Worm (Caenorhabditis elegans): ENCODE results near the gene zim-1.
A peak's percentile ranks its signal among the peaks of the same experiment; 100 is the strongest.

The zim-1 gene

DNA sequence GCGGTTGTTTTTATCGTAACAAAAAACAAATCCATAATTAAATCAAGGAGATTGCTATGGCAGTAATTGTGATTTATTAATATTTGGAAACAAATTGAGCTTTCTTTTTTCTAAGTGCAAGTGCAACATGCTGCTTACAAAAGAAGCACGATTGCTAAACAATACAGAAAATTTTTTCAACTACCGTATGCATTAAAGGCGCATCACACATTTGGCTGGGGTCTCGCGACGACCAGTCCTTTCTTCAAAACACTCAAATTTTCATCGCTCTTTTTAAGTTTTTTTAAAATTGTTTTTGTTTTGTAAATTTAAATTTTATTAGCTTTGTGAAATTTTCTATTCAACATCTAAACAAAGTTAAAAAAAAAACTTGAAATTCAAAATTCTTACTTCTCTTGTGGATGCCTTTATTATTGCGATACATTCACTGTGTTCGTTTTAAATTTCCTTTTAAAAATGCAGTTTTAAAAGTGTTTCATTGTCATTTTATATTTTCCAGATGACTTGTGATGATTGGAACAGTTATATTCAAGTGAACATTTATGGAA, at the start of gene zim-1:
Gene zim-1 (plus strand): TSS at position 498 of the 548 bp plus-strand sequence.
- TF ChIP-seq F13C5.2 (tag; optimal IDR thresholded peaks at IDR 0.05): no peak
- TF ChIP-seq hmg-4 (GFP tag; optimal IDR thresholded peaks at IDR 0.05): no peak
- TF ChIP-seq aly-1 (tag; optimal IDR thresholded peaks at IDR 0.05): no peak
- TF ChIP-seq pes-1 (GFP tag; IDR thresholded peaks at IDR 0.05): no peak
- no peak for TF ChIP-seq tra-4 (tag; optimal IDR thresholded peaks at IDR 0.05)
- no peak for TF ChIP-seq ceh-13 (GFP tag; optimal IDR thresholded peaks at IDR 0.05)
- no peak for TF ChIP-seq sea-1 (GFP tag; conservative IDR thresholded peaks at IDR 0.05)
- no peak for TF ChIP-seq flt-1 (GFP tag; IDR thresholded peaks at IDR 0.05)
- TF ChIP-seq scrt-1 (GFP tag; IDR thresholded peaks at IDR 0.05): no peak
- TF ChIP-seq hnd-1 (tag; optimal IDR thresholded peaks at IDR 0.05): no peak
- no peak for TF ChIP-seq ama-1 (optimal IDR thresholded peaks at IDR 0.05)
- no peak for TF ChIP-seq ceh-36 (tag; optimal IDR thresholded peaks at IDR 0.05)
- no peak for TF ChIP-seq B0310.2 (tag; optimal IDR thresholded peaks at IDR 0.05)
- TF ChIP-seq hmbx-1 (tag; optimal IDR thresholded peaks at IDR 0.05): no peak
- TF ChIP-seq tbx-11 (GFP tag; IDR thresholded peaks at IDR 0.05): no peak
- TF ChIP-seq tbx-37 (GFP tag; conservative IDR thresholded peaks at IDR 0.05): no peak
- no peak for TF ChIP-seq ets-7 (tag; optimal IDR thresholded peaks at IDR 0.05)

DNA sequence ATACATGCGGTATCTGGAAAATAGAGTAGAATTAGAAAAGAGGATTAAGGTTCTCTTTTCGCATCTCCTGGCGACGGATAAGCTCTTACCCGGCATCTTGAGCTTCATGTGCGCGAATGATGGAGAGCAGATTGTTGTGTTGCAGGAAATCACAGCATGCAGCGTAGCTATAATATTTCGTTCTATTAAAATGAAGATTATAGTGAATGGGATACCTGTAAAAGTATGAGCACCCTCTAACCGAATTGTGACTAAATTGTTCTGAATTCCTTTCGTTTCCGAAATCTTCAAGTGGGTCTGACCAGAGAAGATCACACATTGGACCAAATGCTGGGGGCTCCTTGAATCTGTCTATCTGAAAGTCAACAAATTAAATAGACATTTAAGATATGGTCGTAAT, 48.5 kb upstream of the zim-1 start:
- TF ChIP-seq aly-1 (tag; optimal IDR thresholded peaks at IDR 0.05): no peak
- no peak for TF ChIP-seq hmbx-1 (tag; optimal IDR thresholded peaks at IDR 0.05)
- no peak for TF ChIP-seq B0310.2 (tag; optimal IDR thresholded peaks at IDR 0.05)

- TF ChIP-seq aly-1 (tag; optimal IDR thresholded peaks at IDR 0.05) (no peak), B0310.2 (tag; optimal IDR thresholded peaks at IDR 0.05) (no peak), hmg-4 (GFP tag; optimal IDR thresholded peaks at IDR 0.05) (no peak), ets-7 (tag; optimal IDR thresholded peaks at IDR 0.05) (no peak), sea-1 (GFP tag; conservative IDR thresholded peaks at IDR 0.05) (no peak), ceh-13 (GFP tag; optimal IDR thresholded peaks at IDR 0.05) (no peak), pes-1 (GFP tag; IDR thresholded peaks at IDR 0.05) (no peak), hnd-1 (tag; optimal IDR thresholded peaks at IDR 0.05) (no peak), tra-4 (tag; optimal IDR thresholded peaks at IDR 0.05) (no peak), ceh-36 (tag; optimal IDR thresholded peaks at IDR 0.05) (no peak), ama-1 (optimal IDR thresholded peaks at IDR 0.05) (no peak)
Observed at ce11 chrIV:10499948-10500356, 46.9 kb upstream of the zim-1 start.

DNA sequence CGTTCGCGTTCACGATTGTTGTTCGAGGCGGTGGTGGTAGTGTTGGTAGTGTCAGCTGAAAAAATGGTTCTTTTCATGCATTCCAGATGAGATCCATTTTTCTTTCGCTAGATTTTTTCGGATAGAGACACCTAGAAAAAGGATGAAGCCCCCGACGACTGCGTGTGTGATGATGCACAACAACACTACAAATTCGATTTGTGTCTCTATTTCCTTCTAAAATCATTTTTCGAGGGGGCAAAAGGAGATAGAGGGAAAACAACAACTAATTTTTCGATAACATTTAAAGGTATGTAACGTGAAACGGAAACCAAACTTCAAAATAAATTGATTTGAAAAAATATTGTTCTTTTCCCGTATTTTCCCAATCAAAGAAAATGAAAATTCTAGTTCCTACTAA, 46.4 kb upstream of the zim-1 start:
- TF ChIP-seq flt-1 (GFP tag; IDR thresholded peaks at IDR 0.05): no peak
- TF ChIP-seq hnd-1 (tag; optimal IDR thresholded peaks at IDR 0.05): no peak
- TF ChIP-seq tra-4 (tag; optimal IDR thresholded peaks at IDR 0.05): no peak
- no peak for TF ChIP-seq pes-1 (GFP tag; IDR thresholded peaks at IDR 0.05)
- no peak for TF ChIP-seq hmg-4 (GFP tag; optimal IDR thresholded peaks at IDR 0.05)
- no peak for TF ChIP-seq sea-1 (GFP tag; conservative IDR thresholded peaks at IDR 0.05)
- TF ChIP-seq ama-1 (optimal IDR thresholded peaks at IDR 0.05): no peak

DNA sequence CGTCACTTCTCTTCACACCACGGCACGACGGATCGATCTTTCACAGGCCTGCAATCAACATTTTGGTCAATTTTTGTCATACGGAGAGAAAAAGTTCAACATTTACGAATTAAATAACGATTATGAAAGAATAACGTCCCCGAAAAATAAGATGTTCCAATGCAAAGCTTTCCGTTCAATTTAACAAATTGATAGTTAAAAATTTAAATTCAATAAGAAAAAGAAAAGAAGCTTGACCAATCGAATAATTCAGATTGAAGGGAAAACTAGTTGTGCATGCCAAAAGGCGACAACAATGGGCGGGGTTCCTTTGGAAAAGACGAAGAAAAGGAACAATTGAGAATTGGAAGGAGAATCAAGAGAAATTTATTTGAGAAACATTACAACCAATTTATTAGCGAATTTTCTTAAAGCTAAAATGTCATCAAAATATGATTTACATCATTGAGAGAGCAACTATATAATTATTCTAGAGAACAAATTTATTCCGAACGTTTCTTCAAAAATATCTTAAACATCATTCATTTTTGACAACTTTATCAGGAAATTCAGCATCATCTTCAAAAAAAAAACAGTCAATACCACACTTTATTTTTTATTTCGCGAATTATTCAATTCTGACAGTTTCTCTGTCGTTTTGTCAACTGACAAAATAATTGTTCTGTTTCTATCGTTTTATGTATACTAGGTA, 45.2 kb upstream of the zim-1 start, which contains the start of gene tax-6:
Gene tax-6 (minus strand): TSS at position 51 of the 691 bp plus-strand sequence.
- no peak for TF ChIP-seq ceh-13 (GFP tag; optimal IDR thresholded peaks at IDR 0.05)
- TF ChIP-seq flt-1 (GFP tag; IDR thresholded peaks at IDR 0.05): no peak
- no peak for TF ChIP-seq tra-4 (tag; optimal IDR thresholded peaks at IDR 0.05)
- no peak for TF ChIP-seq hnd-1 (tag; optimal IDR thresholded peaks at IDR 0.05)
- TF ChIP-seq hmg-4 (GFP tag; optimal IDR thresholded peaks at IDR 0.05): no peak
- TF ChIP-seq ama-1 (optimal IDR thresholded peaks at IDR 0.05): no peak
- no peak for TF ChIP-seq hmbx-1 (tag; optimal IDR thresholded peaks at IDR 0.05)
- TF ChIP-seq scrt-1 (GFP tag; IDR thresholded peaks at IDR 0.05): no peak
- no peak for TF ChIP-seq F13C5.2 (tag; optimal IDR thresholded peaks at IDR 0.05)
- TF ChIP-seq sea-1 (GFP tag; conservative IDR thresholded peaks at IDR 0.05): no peak
- no peak for TF ChIP-seq aly-1 (tag; optimal IDR thresholded peaks at IDR 0.05)
- no peak for TF ChIP-seq ets-7 (tag; optimal IDR thresholded peaks at IDR 0.05)

ce11 chrIV:10502345-10502744, 44.5 kb upstream of the zim-1 start:
- TF ChIP-seq ama-1 (optimal IDR thresholded peaks at IDR 0.05) (no peak), aly-1 (tag; optimal IDR thresholded peaks at IDR 0.05) (no peak), hmg-4 (GFP tag; optimal IDR thresholded peaks at IDR 0.05) (no peak), ets-7 (tag; optimal IDR thresholded peaks at IDR 0.05) (no peak), ceh-36 (tag; optimal IDR thresholded peaks at IDR 0.05) (no peak), sea-1 (GFP tag; conservative IDR thresholded peaks at IDR 0.05) (no peak), tra-4 (tag; optimal IDR thresholded peaks at IDR 0.05) (no peak), flt-1 (GFP tag; IDR thresholded peaks at IDR 0.05) (no peak), F13C5.2 (tag; optimal IDR thresholded peaks at IDR 0.05) (no peak), tbx-37 (GFP tag; conservative IDR thresholded peaks at IDR 0.05) (no peak), hmbx-1 (tag; optimal IDR thresholded peaks at IDR 0.05) (no peak)

ce11 chrIV:10503750-10504232, 43.1 kb upstream of the zim-1 start:
- TF ChIP-seq ceh-36 (tag; optimal IDR thresholded peaks at IDR 0.05): no peak
- TF ChIP-seq hmbx-1 (tag; optimal IDR thresholded peaks at IDR 0.05): no peak
- TF ChIP-seq F13C5.2 (tag; optimal IDR thresholded peaks at IDR 0.05): peak; percentile 49
- TF ChIP-seq hmg-4 (GFP tag; optimal IDR thresholded peaks at IDR 0.05): peak; percentile 45
- no peak for TF ChIP-seq pes-1 (GFP tag; IDR thresholded peaks at IDR 0.05)
- no peak for TF ChIP-seq ceh-13 (GFP tag; optimal IDR thresholded peaks at IDR 0.05)
- TF ChIP-seq tra-4 (tag; optimal IDR thresholded peaks at IDR 0.05): no peak

- no peak for TF ChIP-seq hnd-1 (tag; optimal IDR thresholded peaks at IDR 0.05)
- no peak for TF ChIP-seq tbx-37 (GFP tag; conservative IDR thresholded peaks at IDR 0.05)
- no peak for TF ChIP-seq tra-4 (tag; optimal IDR thresholded peaks at IDR 0.05)
- TF ChIP-seq tbx-11 (GFP tag; IDR thresholded peaks at IDR 0.05): no peak
- no peak for TF ChIP-seq aly-1 (tag; optimal IDR thresholded peaks at IDR 0.05)
- TF ChIP-seq ama-1 (optimal IDR thresholded peaks at IDR 0.05): no peak
- no peak for TF ChIP-seq F13C5.2 (tag; optimal IDR thresholded peaks at IDR 0.05)
- TF ChIP-seq sea-1 (GFP tag; conservative IDR thresholded peaks at IDR 0.05): no peak
- TF ChIP-seq ets-7 (tag; optimal IDR thresholded peaks at IDR 0.05): no peak
Observed at ce11 chrIV:10505016-10505415, 41.9 kb upstream of the zim-1 start.

All from whole organism, early embryonic.